Worm (Caenorhabditis elegans): ENCODE results near the gene nlp-2.

DNA sequence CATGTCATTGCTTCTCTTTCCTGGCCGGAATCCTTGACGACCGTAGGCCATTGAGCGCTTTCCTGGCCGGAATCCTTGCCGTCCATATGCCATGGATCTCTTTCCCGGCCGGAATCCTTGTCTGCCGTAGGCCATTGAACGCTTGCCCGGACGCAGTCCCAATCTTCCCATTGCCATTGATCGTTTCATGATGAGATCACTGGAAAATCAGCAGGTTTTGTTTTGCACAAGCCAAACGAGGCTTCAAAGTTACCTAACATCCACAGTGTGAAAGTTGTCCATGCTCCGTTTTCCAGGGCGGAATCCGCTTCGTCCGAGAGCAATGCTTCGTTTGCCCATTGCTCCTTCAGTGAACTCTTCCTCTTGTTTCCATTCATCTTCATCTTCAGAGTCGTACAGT is 462 bp downstream of the nlp-2 start:
- TF ChIP-seq K11D2.4 (GFP tag; IDR thresholded peaks at IDR 0.05), result no peak
- no peak for TF ChIP-seq hmg-1.2 (GFP tag; IDR thresholded peaks at IDR 0.05)
- no peak for TF ChIP-seq ceh-91 (GFP tag; IDR thresholded peaks at IDR 0.05)
- TF ChIP-seq rpc-1 (optimal IDR thresholded peaks at IDR 0.05), result no peak
- no peak for TF ChIP-seq rpc-1 (tag; optimal IDR thresholded peaks at IDR 0.05)
- no peak for TF ChIP-seq snpc-1.3 (tag; optimal IDR thresholded peaks at IDR 0.05; ENCODE audit: insufficient read depth)
- no peak for TF ChIP-seq B0261.1 (tag; optimal IDR thresholded peaks at IDR 0.05)
- no peak for TF ChIP-seq chd-7 (tag; optimal IDR thresholded peaks at IDR 0.05)
- TF ChIP-seq unc-62 (GFP tag; optimal IDR thresholded peaks at IDR 0.05), result no peak

Data from whole organism, young adult.